Worm (Caenorhabditis elegans): Measurements from ENCODE around the gene ugt-38.

The ugt-38 gene

ce11 chrV:7140368-7140767, 6.9 kb downstream of the ugt-38 start:
- TF ChIP-seq ceh-28 (tag; optimal IDR thresholded peaks at IDR 0.05): no peak
- no peak for TF ChIP-seq pha-4 (tag; optimal IDR thresholded peaks at IDR 0.05)
- no peak for TF ChIP-seq fkh-2 (tag; optimal IDR thresholded peaks at IDR 0.05)
- TF ChIP-seq pqm-1 (tag; optimal IDR thresholded peaks at IDR 0.05): peak; percentile 7
- TF ChIP-seq elt-2 (tag; optimal IDR thresholded peaks at IDR 0.05): no peak
- no peak for TF ChIP-seq unc-62 (GFP tag; optimal IDR thresholded peaks at IDR 0.05)
- no peak for TF ChIP-seq unc-39 (tag; optimal IDR thresholded peaks at IDR 0.05)

DNA sequence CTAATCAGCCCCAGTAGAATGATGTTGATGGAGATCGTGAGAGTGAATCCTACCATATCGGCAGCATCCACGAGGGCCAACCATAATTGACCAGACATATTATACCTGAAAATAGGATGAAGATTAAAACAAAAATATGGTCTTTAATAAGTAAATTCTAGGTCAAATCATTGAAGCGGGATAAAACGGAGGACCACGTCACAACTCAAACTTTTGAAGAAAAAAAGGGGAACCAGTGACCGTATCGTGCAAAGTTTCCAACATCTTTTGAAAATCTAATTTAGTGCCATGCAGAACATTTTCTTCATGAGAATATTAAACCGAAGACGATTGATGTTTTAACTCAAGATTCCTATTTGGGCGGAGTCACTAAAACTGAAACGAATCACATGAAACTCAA, 8.9 kb downstream of the ugt-38 start, which contains the start of gene str-112:
Gene str-112, minus strand, starts transcription at position 101 of the 400 bp plus-strand sequence.
- TF ChIP-seq ceh-28 (tag; optimal IDR thresholded peaks at IDR 0.05) (no peak), daf-12 (tag; optimal IDR thresholded peaks at IDR 0.05) (no peak), tbx-2 (tag; optimal IDR thresholded peaks at IDR 0.05) (no peak), nhr-77 (tag; optimal IDR thresholded peaks at IDR 0.05) (no peak), snpc-4 (tag; optimal IDR thresholded peaks at IDR 0.05) (no peak), jun-1 (tag; optimal IDR thresholded peaks at IDR 0.05) (no peak), fkh-2 (tag; optimal IDR thresholded peaks at IDR 0.05) (no peak), hmg-11 (tag; optimal IDR thresholded peaks at IDR 0.05) (no peak), mdl-1 (tag; optimal IDR thresholded peaks at IDR 0.05) (no peak), ztf-11 (tag; optimal IDR thresholded peaks at IDR 0.05) (no peak), fkh-10 (GFP tag; optimal IDR thresholded peaks at IDR 0.05) (no peak), unc-62 (GFP tag; optimal IDR thresholded peaks at IDR 0.05) (no peak), lsy-12 (tag; optimal IDR thresholded peaks at IDR 0.05) (no peak)

- TF ChIP-seq ztf-11 (tag; optimal IDR thresholded peaks at IDR 0.05) (no peak), unc-62 (GFP tag; optimal IDR thresholded peaks at IDR 0.05) (no peak), snpc-4 (tag; optimal IDR thresholded peaks at IDR 0.05) (no peak), nhr-11 (tag; optimal IDR thresholded peaks at IDR 0.05) (no peak), mml-1 (tag; optimal IDR thresholded peaks at IDR 0.05) (no peak), tbx-2 (tag; optimal IDR thresholded peaks at IDR 0.05) (no peak), fkh-10 (GFP tag; optimal IDR thresholded peaks at IDR 0.05) (no peak), R02D3.7 (tag; optimal IDR thresholded peaks at IDR 0.05) (no peak), nhr-76 (tag; optimal IDR thresholded peaks at IDR 0.05) (no peak), ztf-4 (tag; optimal IDR thresholded peaks at IDR 0.05) (no peak), egl-5 (tag; optimal IDR thresholded peaks at IDR 0.05) (no peak), eor-1 (tag; optimal IDR thresholded peaks at IDR 0.05) (no peak), lsy-12 (tag; optimal IDR thresholded peaks at IDR 0.05) (no peak), nhr-43 (tag; optimal IDR thresholded peaks at IDR 0.05; ENCODE audit: poor library complexity, severe bottlenecking) (no peak), mdl-1 (tag; optimal IDR thresholded peaks at IDR 0.05) (no peak), sea-2 (GFP tag; optimal IDR thresholded peaks at IDR 0.05) (no peak), hmg-11 (tag; optimal IDR thresholded peaks at IDR 0.05) (no peak), skn-1 (tag; optimal IDR thresholded peaks at IDR 0.05) (no peak), pha-4 (tag; optimal IDR thresholded peaks at IDR 0.05) (no peak)
These were observed 10.4 kb downstream of the ugt-38 start for ce11 chrV:7136859-7137258.

DNA sequence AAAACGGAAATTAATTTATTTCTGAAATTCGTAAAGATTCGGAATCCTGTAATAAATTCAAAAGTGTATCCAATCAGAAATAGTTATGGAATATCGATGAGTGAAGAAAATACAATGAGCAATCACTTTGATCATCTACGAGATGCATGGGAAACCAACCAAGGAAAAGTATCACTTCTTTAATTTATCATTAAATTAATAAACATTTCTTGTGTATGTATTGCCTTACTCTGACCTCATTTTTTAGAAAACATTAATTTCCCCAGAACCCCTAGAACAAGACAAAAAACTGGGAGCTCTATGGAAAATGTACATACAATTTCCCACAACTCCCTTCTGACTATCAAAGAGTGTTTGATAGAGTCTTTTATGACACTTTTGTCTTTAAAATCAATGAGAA, 13.3 kb downstream of the ugt-38 start, which contains the start of gene F10D2.16:
Gene F10D2.16, plus strand, starts transcription at position 301 of the 400 bp plus-strand sequence.
- TF ChIP-seq nfya-1 (tag; optimal IDR thresholded peaks at IDR 0.05; ENCODE audit: insufficient read depth) (no peak), mml-1 (tag; optimal IDR thresholded peaks at IDR 0.05) (no peak), fos-1 (tag; optimal IDR thresholded peaks at IDR 0.05) (no peak), lsy-12 (tag; optimal IDR thresholded peaks at IDR 0.05) (no peak), nhr-23 (tag; optimal IDR thresholded peaks at IDR 0.05) (no peak), tbx-2 (tag; optimal IDR thresholded peaks at IDR 0.05) (no peak), unc-39 (tag; optimal IDR thresholded peaks at IDR 0.05) (no peak), ztf-11 (tag; optimal IDR thresholded peaks at IDR 0.05) (no peak), nhr-11 (tag; optimal IDR thresholded peaks at IDR 0.05) (no peak), snpc-4 (tag; optimal IDR thresholded peaks at IDR 0.05) (no peak), fkh-2 (tag; optimal IDR thresholded peaks at IDR 0.05) (no peak)

DNA sequence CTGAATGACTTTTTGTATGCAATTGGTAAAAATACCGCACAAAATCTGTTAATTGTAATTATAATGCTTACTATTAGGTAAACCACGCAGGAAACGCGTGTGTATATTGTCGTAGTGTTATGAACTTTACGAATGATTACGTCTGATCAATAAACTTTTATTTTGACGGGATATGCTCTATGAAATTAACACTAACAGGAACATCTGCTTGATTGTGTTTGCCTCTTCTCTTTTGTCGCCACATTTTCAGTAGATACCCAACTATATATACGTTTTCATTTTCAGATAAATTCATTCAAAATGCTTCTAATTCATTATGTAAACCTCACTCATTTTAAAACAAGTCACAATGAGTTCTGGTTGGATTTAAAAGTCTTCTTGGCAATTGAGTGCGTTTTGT, 15.0 kb downstream of the ugt-38 start, which contains the start of gene sre-10:
Gene sre-10, plus strand, starts transcription at position 301 of the 400 bp plus-strand sequence.
- TF ChIP-seq mml-1 (tag; optimal IDR thresholded peaks at IDR 0.05): no peak
- TF ChIP-seq nhr-67 (tag; optimal IDR thresholded peaks at IDR 0.05): no peak

- no peak for TF ChIP-seq nhr-23 (tag; optimal IDR thresholded peaks at IDR 0.05)
These were observed 16.3 kb downstream of the ugt-38 start, which contains the start of gene srx-36 for ce11 chrV:7130974-7131373. Gene srx-36 (minus strand): TSS chrV:7131074.
